Worm (Caenorhabditis elegans) whole organism, L4 larva: Measurements from ENCODE around the gene F43C1.5.

Source experiments
- D1046.2 ChIP-seq: fragments of 200-800 bp; sonication (Bioruptor generic); IDR thresholded peaks from 2 replicates; pipeline ENCODE4 v1.3.6; 2022; ENCODE audit warnings: missing genetic modification characterization, missing compliant biosample characterization
- ama-1 ChIP-seq: fragments of 150-350 bp; optimal IDR thresholded peaks from 2 replicates; lab custom pipeline; 2014; ENCODE audit warnings: inconsistent platforms, mixed read lengths
- ceh-28 ChIP-seq: fragments of 150-350 bp; optimal IDR thresholded peaks from 2 replicates; lab custom pipeline; 2014; ENCODE audit warnings: missing biosample characterization, missing genetic modification reagents, missing genetic modification characterization
- snpc-1.2 ChIP-seq: fragments of 200-800 bp; sonication (Bioruptor generic); IDR thresholded peaks from 2 replicates; pipeline ENCODE4 v1.3.6; 2022; ENCODE audit warnings: missing genetic modification reagents, missing genetic modification characterization, missing compliant biosample characterization
- spr-3 ChIP-seq: fragments of 200-800 bp; sonication (Bioruptor generic); optimal IDR thresholded peaks from 2 replicates; lab custom pipeline; 2018; ENCODE audit warnings: mild to moderate bottlenecking, missing genetic modification characterization, missing compliant biosample characterization

DNA sequence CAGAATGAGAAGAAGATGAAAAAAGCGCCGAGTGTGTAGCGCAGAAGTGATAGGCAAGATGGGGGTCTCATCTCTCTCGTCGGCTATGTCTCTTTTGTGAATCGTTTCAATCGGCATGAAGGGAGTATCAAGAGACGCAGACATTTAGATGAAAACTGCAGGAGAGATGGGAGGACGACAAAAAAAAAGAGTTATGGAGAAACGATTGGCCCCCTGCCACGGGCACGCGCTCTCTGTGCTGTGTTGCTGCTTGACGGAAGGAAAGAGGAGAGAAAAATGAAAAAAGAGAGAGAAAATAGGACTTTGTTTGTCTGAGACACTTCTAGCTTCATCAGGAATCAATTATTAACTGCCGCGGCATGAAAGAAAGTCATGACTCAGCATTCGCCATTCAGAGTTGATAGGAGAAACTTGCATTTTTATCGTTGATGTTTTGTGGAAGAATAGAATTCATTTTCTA, 5.2 kb upstream of the F43C1.5 start:
- TF ChIP-seq ceh-28 (tag; lab: Kevin White, UChicago), result no peak
- TF ChIP-seq ama-1, result no peak
- TF ChIP-seq spr-3, result no peak
- no peak for TF ChIP-seq snpc-1.2 (GFP tag; lab: Robert Waterston, UW)
- no peak for TF ChIP-seq D1046.2 (GFP tag; lab: Robert Waterston, UW)
